Fruit fly (Drosophila melanogaster): ENCODE data around the gene Gbeta76C.

Gbeta76C gene

DNA sequence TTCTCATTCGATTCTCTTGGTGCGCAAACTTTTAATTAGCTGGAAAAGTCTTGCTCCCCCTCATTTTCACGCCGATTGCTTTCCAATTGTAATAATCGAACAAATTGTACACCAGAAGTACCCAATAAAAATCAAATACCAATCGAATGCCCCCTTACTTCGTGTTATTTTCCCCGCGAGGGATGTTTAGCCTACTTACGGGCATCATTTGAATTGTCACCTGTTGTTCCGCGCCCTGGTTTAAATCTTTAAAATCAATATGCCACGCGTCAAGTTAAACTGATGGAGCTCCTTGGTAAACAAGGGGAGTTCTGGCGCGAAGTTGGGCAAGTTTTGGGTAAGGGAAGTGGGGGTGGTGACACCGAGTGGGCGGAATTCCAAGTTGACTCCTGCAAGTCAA, 41.1 kb upstream of the Gbeta76C start:
- TF ChIP-seq tai (GFP tag; optimal IDR thresholded peaks at IDR 0.05) (no peak), h (GFP tag; optimal IDR thresholded peaks at IDR 0.05) (peak; percentile 34)

DNA sequence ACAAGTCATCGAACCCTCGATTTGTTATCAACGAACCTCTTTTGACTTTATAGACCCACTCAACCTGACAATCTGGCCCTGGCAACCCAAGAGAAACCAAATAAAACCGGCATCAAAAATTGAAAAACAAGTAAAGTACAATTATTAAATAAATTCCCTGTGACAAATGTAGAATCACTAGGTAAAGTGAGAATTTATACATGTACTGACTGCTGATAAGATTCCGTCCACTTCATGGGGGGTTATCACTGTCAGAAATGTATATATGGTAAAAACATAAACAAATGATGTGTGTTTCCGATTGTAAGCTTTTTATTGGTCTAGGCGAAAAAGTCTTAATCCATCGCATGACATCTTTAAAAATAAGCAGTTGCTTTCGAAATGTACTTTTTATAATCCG, 38.8 kb upstream of the Gbeta76C start:
- no peak for TF ChIP-seq Jra (GFP tag; optimal IDR thresholded peaks at IDR 0.05)
- TF ChIP-seq rgr (GFP tag; optimal IDR thresholded peaks at IDR 0.05): peak; percentile 45
- no peak for TF ChIP-seq Rel (GFP tag; optimal IDR thresholded peaks at IDR 0.05)
- TF ChIP-seq Rel (tag; optimal IDR thresholded peaks at IDR 0.05): peak; percentile 95

DNA sequence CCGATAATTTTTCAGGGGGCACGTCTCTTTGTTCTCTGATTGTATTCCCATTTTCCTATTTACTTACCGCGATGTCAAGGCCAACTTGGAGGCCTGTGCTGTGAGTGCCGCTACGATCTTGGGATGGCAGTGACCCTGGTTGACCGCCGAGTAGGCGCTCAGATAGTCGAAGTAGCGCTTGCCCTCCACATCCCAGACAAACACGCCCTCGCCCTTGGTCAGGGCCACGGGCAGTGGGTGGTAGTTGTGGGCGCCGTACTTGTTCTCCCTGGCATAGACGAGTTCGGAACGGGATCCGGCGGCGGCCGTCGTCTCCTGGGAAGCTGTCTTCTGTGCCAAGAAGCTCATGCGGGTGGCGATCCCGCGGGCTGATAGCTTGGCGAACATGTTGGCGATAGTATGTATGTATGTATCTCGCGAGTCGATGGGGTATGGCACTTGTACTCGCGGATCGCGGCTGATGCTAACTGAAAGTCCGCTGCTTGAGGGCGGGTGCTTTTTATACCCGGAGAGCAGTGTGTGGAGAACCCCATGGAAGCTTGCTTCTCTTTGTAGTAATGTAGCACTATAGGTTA, 38.0 kb upstream of the Gbeta76C start, which contains the start of gene Oat:
TSS of gene Oat (minus strand) at position 478 of the 575 bp plus-strand sequence.
- TF ChIP-seq fru (GFP tag; optimal IDR thresholded peaks at IDR 0.05): no peak
- no peak for TF ChIP-seq OdsH (GFP tag; optimal IDR thresholded peaks at IDR 0.05)
- no peak for TF ChIP-seq Dfd (GFP tag; optimal IDR thresholded peaks at IDR 0.05)
- TF ChIP-seq dmrt93B (GFP tag; optimal IDR thresholded peaks at IDR 0.05): no peak
- no peak for TF ChIP-seq Rel (GFP tag; optimal IDR thresholded peaks at IDR 0.05)
- peak; percentile 25 for TF ChIP-seq Rel (tag; optimal IDR thresholded peaks at IDR 0.05)
- TF ChIP-seq pan (optimal IDR thresholded peaks at IDR 0.05): no peak
- TF ChIP-seq Hr78 (GFP tag; optimal IDR thresholded peaks at IDR 0.05): no peak

DNA sequence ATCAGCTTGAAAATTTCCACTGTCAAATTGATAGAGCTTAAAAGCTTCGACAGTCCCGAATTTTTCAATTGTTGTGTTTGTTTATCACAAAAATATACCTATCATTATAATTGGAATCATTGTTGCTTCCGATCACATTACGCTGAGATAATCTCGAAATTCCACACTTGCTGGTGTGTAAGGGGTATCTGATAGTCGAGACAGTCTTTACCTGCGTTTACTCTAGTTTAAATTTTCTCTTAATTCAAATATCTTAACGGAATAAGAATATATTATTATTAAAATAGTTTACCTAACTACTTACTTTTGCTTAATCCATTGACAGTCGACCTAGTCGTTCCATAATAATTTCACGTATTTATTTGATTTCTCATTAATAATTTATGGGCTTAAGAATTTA, 37.3 kb upstream of the Gbeta76C start:
- TF ChIP-seq tai (GFP tag; optimal IDR thresholded peaks at IDR 0.05): no peak

- TF ChIP-seq usp (GFP tag; optimal IDR thresholded peaks at IDR 0.05) (no peak), Mio (GFP tag; optimal IDR thresholded peaks at IDR 0.05) (no peak), sv (GFP tag; optimal IDR thresholded peaks at IDR 0.05) (no peak), Sp1 (GFP tag; optimal IDR thresholded peaks at IDR 0.05) (peak; percentile 66)
Measured at dm6 chr3L:19650588-19650987, 36.8 kb upstream of the Gbeta76C start.

dm6 chr3L:19653470-19653869, 34.0 kb upstream of the Gbeta76C start:
- TF ChIP-seq Dif (GFP tag; optimal IDR thresholded peaks at IDR 0.05; ENCODE audit: partially characterized antibody) (no peak), h (GFP tag; optimal IDR thresholded peaks at IDR 0.05) (no peak), usp (GFP tag; optimal IDR thresholded peaks at IDR 0.05) (no peak), HLH106 (tag; optimal IDR thresholded peaks at IDR 0.05) (no peak), OdsH (GFP tag; optimal IDR thresholded peaks at IDR 0.05) (no peak), pan (optimal IDR thresholded peaks at IDR 0.05) (no peak), fru (GFP tag; optimal IDR thresholded peaks at IDR 0.05) (no peak), jim (GFP tag; optimal IDR thresholded peaks at IDR 0.05) (no peak), dmrt93B (GFP tag; optimal IDR thresholded peaks at IDR 0.05) (no peak), sv (GFP tag; optimal IDR thresholded peaks at IDR 0.05) (no peak), Hr83 (GFP tag; optimal IDR thresholded peaks at IDR 0.05; ENCODE audit: poor library complexity, severe bottlenecking) (no peak), dsf (GFP tag; optimal IDR thresholded peaks at IDR 0.05; ENCODE audit: borderline replicate concordance) (no peak), CG9705 (GFP tag; optimal IDR thresholded peaks at IDR 0.05) (no peak)

dm6 chr3L:19655923-19656322, 31.5 kb upstream of the Gbeta76C start:
- TF ChIP-seq CrebA (GFP tag; optimal IDR thresholded peaks at IDR 0.05; ENCODE audit: borderline replicate concordance): no peak
- TF ChIP-seq h (GFP tag; optimal IDR thresholded peaks at IDR 0.05): no peak
- TF ChIP-seq Myc (optimal IDR thresholded peaks at IDR 0.05): no peak
- no peak for TF ChIP-seq Rel (GFP tag; optimal IDR thresholded peaks at IDR 0.05)
- no peak for TF ChIP-seq Rel (tag; optimal IDR thresholded peaks at IDR 0.05)
- TF ChIP-seq Jra (GFP tag; optimal IDR thresholded peaks at IDR 0.05): no peak
- no peak for TF ChIP-seq dsf (GFP tag; optimal IDR thresholded peaks at IDR 0.05; ENCODE audit: borderline replicate concordance)
- TF ChIP-seq sv (GFP tag; optimal IDR thresholded peaks at IDR 0.05): no peak
- TF ChIP-seq jim (GFP tag; optimal IDR thresholded peaks at IDR 0.05): no peak
- TF ChIP-seq foxo (GFP tag; optimal IDR thresholded peaks at IDR 0.05): no peak
- TF ChIP-seq br (GFP tag; optimal IDR thresholded peaks at IDR 0.05): no peak
- no peak for TF ChIP-seq tai (GFP tag; optimal IDR thresholded peaks at IDR 0.05)
- TF ChIP-seq GATAd (GFP tag; optimal IDR thresholded peaks at IDR 0.05): no peak

All from whole organism, wandering third instar larva.